Comparison of ENCODE assay signal across 2 fruit fly cellular contexts in genomic region chr3R:8153958-8154606, dm6.
TF ChIP-seq lines count a peak whose summit lies in the region.

No protein-coding gene starts in this region.

TF ChIP-seq in whole organism, embryonic, 481 proteins besides CTCF, POLR2A, EP300 and RAD21 (continued from another document):
- TF ChIP-seq corto (GFP tag; optimal IDR thresholded peaks at IDR 0.05; lab: Kevin White, UChicago) (peak; percentile 22), Tbp (GFP tag; optimal IDR thresholded peaks at IDR 0.05; lab: Kevin White, UChicago) (no peak), CG14667 (GFP tag; IDR thresholded peaks at IDR 0.05; lab: Robert Waterston, UW) (0 out of 2 replicates have a peak, but pooled peaks have one; percentile 28), MTF-1 (GFP tag; optimal IDR thresholded peaks at IDR 0.05; lab: Kevin White, UChicago; ENCODE audit: borderline replicate concordance) (no peak), CG17328 (GFP tag; IDR thresholded peaks at IDR 0.05; lab: Robert Waterston, UW) (peak; percentile 14; the same call in 1 of the 2 replicates), CG4360 (GFP tag; IDR thresholded peaks at IDR 0.05; lab: Robert Waterston, UW) (no peak), BtbVII (GFP tag; optimal IDR thresholded peaks at IDR 0.05; lab: Kevin White, UChicago) (no peak), ac (GFP tag; optimal IDR thresholded peaks at IDR 0.05; lab: Kevin White, UChicago) (no peak), zf30C (GFP tag; optimal IDR thresholded peaks at IDR 0.05; lab: Kevin White, UChicago) (peak; percentile 17), vfl (GFP tag; optimal IDR thresholded peaks at IDR 0.05; lab: Kevin White, UChicago) (no peak), CG13123 (GFP tag; optimal IDR thresholded peaks at IDR 0.05; lab: Kevin White, UChicago) (no peak), grau (tag; optimal IDR thresholded peaks at IDR 0.05; lab: Kevin White, UChicago) (no peak), repo (GFP tag; optimal IDR thresholded peaks at IDR 0.05; lab: Kevin White, UChicago) (no peak), Abd-B (GFP tag; optimal IDR thresholded peaks at IDR 0.05; lab: Kevin White, UChicago) (no peak), CG4404 (GFP tag; IDR thresholded peaks at IDR 0.05; lab: Robert Waterston, UW) (no peak), CG12155 (GFP tag; optimal IDR thresholded peaks at IDR 0.05; lab: Kevin White, UChicago) (no peak), tgo (GFP tag; IDR thresholded peaks at IDR 0.05; lab: Robert Waterston, UW) (no peak), kah (GFP tag; optimal IDR thresholded peaks at IDR 0.05; lab: Kevin White, UChicago) (no peak), Oaz (GFP tag; IDR thresholded peaks at IDR 0.05; lab: Robert Waterston, UW) (no peak), Xbp1 (GFP tag; optimal IDR thresholded peaks at IDR 0.05; lab: Kevin White, UChicago) (no peak), pnt (GFP tag; optimal IDR thresholded peaks at IDR 0.05; lab: Kevin White, UChicago) (no peak), sd (tag; optimal IDR thresholded peaks at IDR 0.05; lab: Kevin White, UChicago) (no peak), onecut (GFP tag; IDR thresholded peaks at IDR 0.05; lab: Robert Waterston, UW) (no peak), fd64A (GFP tag; optimal IDR thresholded peaks at IDR 0.05; lab: Kevin White, UChicago) (no peak), CG11723 (GFP tag; optimal IDR thresholded peaks at IDR 0.05; lab: Kevin White, UChicago) (no peak), CG16779 (GFP tag; IDR thresholded peaks at IDR 0.05; lab: Robert Waterston, UW) (no peak), bsh (GFP tag; optimal IDR thresholded peaks at IDR 0.05; lab: Kevin White, UChicago) (peak; percentile 5 to 31), Hr51 (GFP tag; optimal IDR thresholded peaks at IDR 0.05; lab: Kevin White, UChicago) (no peak), stwl (tag; optimal IDR thresholded peaks at IDR 0.05; lab: Kevin White, UChicago) (no peak), p53 (GFP tag; optimal IDR thresholded peaks at IDR 0.05; lab: Kevin White, UChicago) (no peak), Kr (GFP tag; optimal IDR thresholded peaks at IDR 0.05; lab: Kevin White, UChicago) (no peak), pb (GFP tag; optimal IDR thresholded peaks at IDR 0.05; lab: Kevin White, UChicago) (no peak), en (GFP tag; optimal IDR thresholded peaks at IDR 0.05; lab: Kevin White, UChicago) (no peak), nau (GFP tag; optimal IDR thresholded peaks at IDR 0.05; lab: Kevin White, UChicago) (no peak), Drgx (GFP tag; IDR thresholded peaks at IDR 0.05; lab: Robert Waterston, UW) (peak; percentile 77), dysf (GFP tag; IDR thresholded peaks at IDR 0.05; lab: Robert Waterston, UW) (no peak), CG12299 (tag; optimal IDR thresholded peaks at IDR 0.05; lab: Kevin White, UChicago) (no peak), lola (GFP tag; optimal IDR thresholded peaks at IDR 0.05; lab: Kevin White, UChicago) (peak in 1 of 3 experiments; percentile 9), ro (GFP tag; IDR thresholded peaks at IDR 0.05; lab: Robert Waterston, UW) (no peak), Hey (tag; optimal IDR thresholded peaks at IDR 0.05; lab: Kevin White, UChicago) (no peak), CG8765 (GFP tag; IDR thresholded peaks at IDR 0.05; lab: Robert Waterston, UW) (no peak), zfh1 (GFP tag; IDR thresholded peaks at IDR 0.05; lab: Robert Waterston, UW) (0 out of 3 replicates have a peak, but pooled peaks have one; percentile 26), CG18262 (tag; optimal IDR thresholded peaks at IDR 0.05; lab: Kevin White, UChicago) (peak; percentile 46), D19B (GFP tag; optimal IDR thresholded peaks at IDR 0.05; lab: Kevin White, UChicago) (no peak), esg (GFP tag; conservative IDR thresholded peaks at IDR 0.05; lab: Robert Waterston, UW) (no peak), HLH54F (GFP tag; optimal IDR thresholded peaks at IDR 0.05; lab: Kevin White, UChicago) (no peak), cad (GFP tag; optimal IDR thresholded peaks at IDR 0.05; lab: Kevin White, UChicago) (no peak), NK7.1 (GFP tag; optimal IDR thresholded peaks at IDR 0.05; lab: Kevin White, UChicago) (no peak), GATAe (GFP tag; conservative IDR thresholded peaks at IDR 0.05; lab: Robert Waterston, UW) (no peak), dmrt11E (tag; optimal IDR thresholded peaks at IDR 0.05; lab: Kevin White, UChicago) (peak; percentile 40)

TF ChIP-seq in whole organism, prepupa, 60 proteins besides CTCF, POLR2A, EP300 and RAD21 (continued from another document):
- TF ChIP-seq spab (GFP tag; optimal IDR thresholded peaks at IDR 0.05; lab: Kevin White, UChicago) (peak; percentile 61), CG9139 (GFP tag; optimal IDR thresholded peaks at IDR 0.05; lab: Kevin White, UChicago) (peak; percentile 39), fd85E (GFP tag; optimal IDR thresholded peaks at IDR 0.05; lab: Kevin White, UChicago) (no peak), CG6808 (GFP tag; optimal IDR thresholded peaks at IDR 0.05; lab: Kevin White, UChicago) (peak; percentile 47), Ets21C (GFP tag; optimal IDR thresholded peaks at IDR 0.05; lab: Kevin White, UChicago) (no peak), CG1621 (tag; optimal IDR thresholded peaks at IDR 0.05; lab: Kevin White, UChicago) (peak; percentile 0), Eip78C (GFP tag; lab: Kevin White, UChicago) (peak; percentile 88), dsx (GFP tag; optimal IDR thresholded peaks at IDR 0.05; lab: Kevin White, UChicago; ENCODE audit: poor library complexity, severe bottlenecking) (peak; percentile 88), esn (GFP tag; optimal IDR thresholded peaks at IDR 0.05; lab: Kevin White, UChicago) (peak; percentile 78), Sox15 (GFP tag; optimal IDR thresholded peaks at IDR 0.05; lab: Kevin White, UChicago) (no peak), Sox102F (GFP tag; optimal IDR thresholded peaks at IDR 0.05; lab: Kevin White, UChicago) (peak; percentile 52), CG3032 (tag; optimal IDR thresholded peaks at IDR 0.05; lab: Kevin White, UChicago) (peak; percentile 78), vri (GFP tag; optimal IDR thresholded peaks at IDR 0.05; lab: Kevin White, UChicago) (peak; percentile 58), CG8119 (GFP tag; IDR thresholded peaks at IDR 0.05; lab: Robert Waterston, UW) (peak; percentile 64), Gug (GFP tag; IDR thresholded peaks at IDR 0.05; lab: Robert Waterston, UW) (peak; percentile 26; the same call in 1 of the 2 replicates), CG8632 (GFP tag; optimal IDR thresholded peaks at IDR 0.05; lab: Kevin White, UChicago) (peak; percentile 54), CG10669 (GFP tag; optimal IDR thresholded peaks at IDR 0.05; lab: Kevin White, UChicago) (peak; percentile 73), CG16779 (tag; optimal IDR thresholded peaks at IDR 0.05; lab: Kevin White, UChicago) (peak; percentile 14), fd59A (GFP tag; optimal IDR thresholded peaks at IDR 0.05; lab: Kevin White, UChicago) (peak; percentile 38), CG8319 (GFP tag; optimal IDR thresholded peaks at IDR 0.05; lab: Kevin White, UChicago) (peak; percentile 8), CG11762 (GFP tag; optimal IDR thresholded peaks at IDR 0.05; lab: Kevin White, UChicago; ENCODE audit: insufficient read depth) (no peak), OdsH (GFP tag; optimal IDR thresholded peaks at IDR 0.05; lab: Kevin White, UChicago) (peak; percentile 56), Eip93F (GFP tag; optimal IDR thresholded peaks at IDR 0.05; lab: Kevin White, UChicago) (peak; percentile 62), eg (GFP tag; IDR thresholded peaks at IDR 0.05; lab: Robert Waterston, UW) (peak; percentile 51; the same call in 1 of the 3 replicates), CG6792 (GFP tag; optimal IDR thresholded peaks at IDR 0.05; lab: Kevin White, UChicago) (peak; percentile 65), net (GFP tag; optimal IDR thresholded peaks at IDR 0.05; lab: Kevin White, UChicago) (peak; percentile 41), ss (GFP tag; optimal IDR thresholded peaks at IDR 0.05; lab: Kevin White, UChicago) (peak; percentile 54 to 67), achi (GFP tag; optimal IDR thresholded peaks at IDR 0.05; lab: Kevin White, UChicago) (peak; percentile 71), Hr4 (GFP tag; optimal IDR thresholded peaks at IDR 0.05; lab: Kevin White, UChicago) (no peak), CG6276 (GFP tag; optimal IDR thresholded peaks at IDR 0.05; lab: Kevin White, UChicago) (peak; percentile 44), CG3919 (GFP tag; optimal IDR thresholded peaks at IDR 0.05; lab: Kevin White, UChicago) (peak; percentile 75), dac (GFP tag; optimal IDR thresholded peaks at IDR 0.05; lab: Kevin White, UChicago) (no peak), cyc (GFP tag; optimal IDR thresholded peaks at IDR 0.05; lab: Kevin White, UChicago) (peak; percentile 43), Sox14 (GFP tag; optimal IDR thresholded peaks at IDR 0.05; lab: Kevin White, UChicago) (peak; percentile 39), lz (GFP tag; optimal IDR thresholded peaks at IDR 0.05; lab: Kevin White, UChicago) (peak; percentile 41), Hr38 (GFP tag; optimal IDR thresholded peaks at IDR 0.05; lab: Kevin White, UChicago) (no peak)
